Fruit fly (Drosophila melanogaster) whole organism, adult: ENCODE data around the gene CG42656.
A peak's percentile ranks its signal among the peaks of the same experiment; 100 is the strongest.

Source experiments
- CG11617 ChIP-seq: fragments of 200-800 bp; sonication (Bioruptor generic); optimal IDR thresholded peaks from 2 replicates; lab custom pipeline; 2017; ENCODE audit warnings: mild to moderate bottlenecking, missing biosample characterization, missing genetic modification reagents, missing genetic modification characterization
- CG12768 ChIP-seq: fragments of 200-800 bp; sonication (Bioruptor generic); optimal IDR thresholded peaks from 2 replicates; lab custom pipeline; 2017; ENCODE audit warnings: missing biosample characterization, missing genetic modification characterization, mild to moderate bottlenecking, moderate library complexity, missing genetic modification reagents
- CG14711 ChIP-seq: fragments of 200-800 bp; sonication (Bioruptor generic); optimal IDR thresholded peaks from 2 replicates; lab custom pipeline; 2018; ENCODE audit warnings: missing biosample characterization, mild to moderate bottlenecking, missing genetic modification characterization, moderate library complexity
- CG1620 ChIP-seq: fragments of 200-800 bp; sonication (Bioruptor generic); optimal IDR thresholded peaks from 2 replicates; lab custom pipeline; 2016; ENCODE audit warnings: missing biosample characterization, missing genetic modification characterization
- CG33017 ChIP-seq: fragments of 200-800 bp; sonication (Bioruptor generic); optimal IDR thresholded peaks from 2 replicates; lab custom pipeline; 2018; ENCODE audit warnings: missing biosample characterization, mild to moderate bottlenecking, missing genetic modification characterization, moderate library complexity
- CG5204 ChIP-seq: fragments of 200-800 bp; sonication (Bioruptor generic); optimal IDR thresholded peaks from 2 replicates; lab custom pipeline; 2016; ENCODE audit warnings: missing biosample characterization, missing genetic modification characterization
- CG7045 ChIP-seq: fragments of 200-800 bp; sonication (Bioruptor generic); optimal IDR thresholded peaks from 2 replicates; lab custom pipeline; 2017; ENCODE audit warnings: missing biosample characterization, mild to moderate bottlenecking, missing genetic modification characterization
- CG7101 ChIP-seq: fragments of 200-800 bp; sonication (Bioruptor generic); optimal IDR thresholded peaks from 2 replicates; lab custom pipeline; 2018; ENCODE audit warnings: missing biosample characterization, mild to moderate bottlenecking, missing genetic modification characterization, moderate library complexity
- Clk ChIP-seq: fragments of 200-800 bp; sonication (Bioruptor generic); optimal IDR thresholded peaks from 2 replicates; lab custom pipeline; 2017; ENCODE audit warnings: missing biosample characterization, missing genetic modification characterization
- Crg-1 ChIP-seq: fragments of 200-800 bp; sonication (Bioruptor generic); optimal IDR thresholded peaks from 2 replicates; lab custom pipeline; 2016; ENCODE audit warnings: missing biosample characterization, missing genetic modification characterization
- Hr96 ChIP-seq: fragments of 200-800 bp; sonication (Bioruptor generic); optimal IDR thresholded peaks from 2 replicates; lab custom pipeline; 2016; ENCODE audit warnings: missing biosample characterization, missing genetic modification characterization
- Mnt ChIP-seq: fragments of 200-800 bp; sonication (Bioruptor generic); optimal IDR thresholded peaks from 2 replicates; lab custom pipeline; 2016; ENCODE audit warnings: missing biosample characterization, mild to moderate bottlenecking, missing genetic modification characterization
- bab1 ChIP-seq: fragments of 200-800 bp; sonication (Bioruptor generic); optimal IDR thresholded peaks from 3 replicates; lab custom pipeline; 2019; ENCODE audit warnings: missing biosample characterization, mild to moderate bottlenecking, missing genetic modification characterization, moderate library complexity
- cic ChIP-seq: fragments of 200-800 bp; sonication (Bioruptor generic); optimal IDR thresholded peaks from 2 replicates; lab custom pipeline; 2017; ENCODE audit warnings: missing biosample characterization, mild to moderate bottlenecking, missing genetic modification characterization, moderate library complexity
- cnc ChIP-seq, 2 experiments: fragments of >200 bp; optimal IDR thresholded peaks; 2 replicates each; lab custom pipeline; 2017
- kay ChIP-seq: fragments of 200-800 bp; sonication (Bioruptor generic); peaks from one replicate; lab custom pipeline; 2016; ENCODE audit warnings: missing biosample characterization, missing genetic modification characterization, borderline replicate concordance
- ovo ChIP-seq: fragments of 200-800 bp; sonication (Bioruptor generic); optimal IDR thresholded peaks from 2 replicates; lab custom pipeline; 2016; ENCODE audit warnings: missing biosample characterization, missing genetic modification characterization
- pad ChIP-seq: fragments of 200-800 bp; sonication (Bioruptor generic); optimal IDR thresholded peaks from 3 replicates; lab custom pipeline; 2017; ENCODE audit warnings: missing biosample characterization, missing genetic modification characterization, mild to moderate bottlenecking, moderate library complexity, missing genetic modification reagents
- tj ChIP-seq: fragments of 200-800 bp; sonication (Bioruptor generic); optimal IDR thresholded peaks from 3 replicates; lab custom pipeline; 2017; ENCODE audit warnings: missing biosample characterization, mild to moderate bottlenecking, missing genetic modification characterization, moderate library complexity
- toe ChIP-seq: fragments of 200-800 bp; sonication (Bioruptor generic); optimal IDR thresholded peaks from 2 replicates; lab custom pipeline; 2016; ENCODE audit warnings: missing biosample characterization, missing genetic modification characterization

Gene CG42656

dm6 chr3R:7503216-7503615 is 10.1 kb upstream of the CG42656 start:
- TF ChIP-seq tj (GFP tag; lab: Kevin White, UChicago), result peak; percentile 62
- no peak for TF ChIP-seq Hr96
- TF ChIP-seq CG5204, result no peak
- TF ChIP-seq CG1620 (GFP tag; lab: Kevin White, UChicago), result no peak
- no peak for TF ChIP-seq CG14711 (tag; lab: Kevin White, UChicago)
- no peak for TF ChIP-seq CG33017 (tag; lab: Kevin White, UChicago)

- TF ChIP-seq CG11617 (GFP tag; lab: Kevin White, UChicago), result no peak
- no peak for TF ChIP-seq Mnt (GFP tag; lab: Kevin White, UChicago)
- no peak for TF ChIP-seq kay (GFP tag; lab: Kevin White, UChicago)
- no peak for TF ChIP-seq CG14711 (tag; lab: Kevin White, UChicago)
- TF ChIP-seq bab1 (GFP tag; lab: Kevin White, UChicago), result no peak
- no peak for TF ChIP-seq Clk (GFP tag; lab: Kevin White, UChicago)
- TF ChIP-seq CG12768 (GFP tag; lab: Kevin White, UChicago), result no peak
- TF ChIP-seq CG7045 (GFP tag; lab: Kevin White, UChicago), result no peak
- no peak for TF ChIP-seq cnc (optimal IDR thresholded peaks at IDR 0.05; lab: Kevin White, UChicago)
- TF ChIP-seq toe, result no peak
- TF ChIP-seq cic (GFP tag; lab: Kevin White, UChicago), result no peak
These were observed 9.2 kb upstream of the CG42656 start, which contains the start of gene Mics1 for dm6 chr3R:7502276-7502675. Mics1 (minus strand) TSS chr3R:7502376.

- TF ChIP-seq ovo (GFP tag; lab: Kevin White, UChicago) (no peak), Hr96 (no peak), CG5204 (no peak), kay (GFP tag; lab: Kevin White, UChicago) (no peak), Mnt (GFP tag; lab: Kevin White, UChicago) (no peak), CG33017 (tag; lab: Kevin White, UChicago) (no peak), CG1620 (GFP tag; lab: Kevin White, UChicago) (no peak), CG7045 (GFP tag; lab: Kevin White, UChicago) (no peak), tj (GFP tag; lab: Kevin White, UChicago) (no peak), pad (no peak), cic (GFP tag; lab: Kevin White, UChicago) (no peak), bab1 (GFP tag; lab: Kevin White, UChicago) (no peak), CG14711 (tag; lab: Kevin White, UChicago) (no peak), CG12768 (GFP tag; lab: Kevin White, UChicago) (no peak), Clk (GFP tag; lab: Kevin White, UChicago) (no peak), cnc (optimal IDR thresholded peaks at IDR 0.05; lab: Kevin White, UChicago) (no peak), CG11617 (GFP tag; lab: Kevin White, UChicago) (no peak), Crg-1 (GFP tag; lab: Kevin White, UChicago) (no peak), CG7101 (tag; lab: Kevin White, UChicago) (no peak)
These were observed 7.4 kb upstream of the CG42656 start for dm6 chr3R:7500513-7500912.

dm6 chr3R:7499488-7499887 is 6.4 kb upstream of the CG42656 start:
- TF ChIP-seq bab1 (GFP tag; lab: Kevin White, UChicago), result no peak
- TF ChIP-seq Crg-1 (GFP tag; lab: Kevin White, UChicago), result no peak
- no peak for TF ChIP-seq toe
- no peak for TF ChIP-seq CG7045 (GFP tag; lab: Kevin White, UChicago)
- TF ChIP-seq Clk (GFP tag; lab: Kevin White, UChicago), result no peak
- TF ChIP-seq kay (GFP tag; lab: Kevin White, UChicago), result peak; percentile 89
- TF ChIP-seq cnc (optimal IDR thresholded peaks at IDR 0.05; lab: Kevin White, UChicago), result no peak
- no peak for TF ChIP-seq CG7101 (tag; lab: Kevin White, UChicago)
- TF ChIP-seq Mnt (GFP tag; lab: Kevin White, UChicago), result no peak
- TF ChIP-seq CG12768 (GFP tag; lab: Kevin White, UChicago), result no peak
- TF ChIP-seq cic (GFP tag; lab: Kevin White, UChicago), result peak; percentile 10

dm6 chr3R:7497488-7497887 is 4.4 kb upstream of the CG42656 start:
- TF ChIP-seq Crg-1 (GFP tag; lab: Kevin White, UChicago), result no peak
- no peak for TF ChIP-seq CG7101 (tag; lab: Kevin White, UChicago)
- no peak for TF ChIP-seq kay (GFP tag; lab: Kevin White, UChicago)
- peak; percentile 19 for TF ChIP-seq bab1 (GFP tag; lab: Kevin White, UChicago)
- TF ChIP-seq Clk (GFP tag; lab: Kevin White, UChicago), result no peak
- TF ChIP-seq Hr96, result no peak
- TF ChIP-seq CG12768 (GFP tag; lab: Kevin White, UChicago), result peak; percentile 4
- peak; percentile 33 for TF ChIP-seq cic (GFP tag; lab: Kevin White, UChicago)
- TF ChIP-seq tj (GFP tag; lab: Kevin White, UChicago), result peak; percentile 81

dm6 chr3R:7493745-7494144 is 674 bp upstream of the CG42656 start, which contains the start of gene alpha-Est10:
alpha-Est10 (minus strand) TSS chr3R:7493845.
- TF ChIP-seq CG11617 (GFP tag; lab: Kevin White, UChicago) (no peak), kay (GFP tag; lab: Kevin White, UChicago) (peak; percentile 21)

- TF ChIP-seq kay (GFP tag; lab: Kevin White, UChicago) (peak; percentile 90), CG11617 (GFP tag; lab: Kevin White, UChicago) (no peak), toe (peak; percentile 2)
These were observed 972 bp downstream of the CG42656 start for dm6 chr3R:7492099-7492498.
